Fruit fly (Drosophila melanogaster) Kc167 (cell line): ENCODE results near the gene CG14787.

Source experiments
- Myc ChIP-seq: fragments of >200 bp; optimal IDR thresholded peaks from 2 replicates; lab custom pipeline; 2017; ENCODE audit warnings: missing external identifiers
- Sin3A ChIP-seq: fragments of >200 bp; optimal IDR thresholded peaks from 2 replicates; lab custom pipeline; 2018; ENCODE audit warnings: missing external identifiers
- h ChIP-seq: fragments of >200 bp; optimal IDR thresholded peaks from 3 replicates; lab custom pipeline; 2018; ENCODE audit warnings: missing external identifiers
- psq ChIP-seq: fragments of >200 bp; optimal IDR thresholded peaks from 2 replicates; lab custom pipeline; 2017; ENCODE audit warnings: missing external identifiers
- ttk ChIP-seq: sonication (Bioruptor generic); optimal IDR thresholded peaks from 2 replicates; lab custom pipeline; 2017; ENCODE audit warnings: missing external identifiers

dm6 chrX:1482840-1483518, 21.5 kb upstream of the CG14787 start, which contains the start of the genes sta and inc:
- TF ChIP-seq Sin3A (lab: Kevin White, UChicago) (no peak), psq (lab: Kevin White, UChicago) (no peak), Myc (lab: Kevin White, UChicago) (no peak), ttk (lab: Kevin White, UChicago) (no peak), h (lab: Kevin White, UChicago) (no peak)
